Worm (Caenorhabditis elegans) whole organism, young adult: ENCODE data around the gene Y75B8A.13.

Experiments used
- B0019.2 ChIP-seq: fragments of 200-800 bp; sonication (Bioruptor generic); conservative IDR thresholded peaks from 2 replicates; pipeline ENCODE4 v1.3.6; 2022; ENCODE audit warnings: missing genetic modification reagents, missing genetic modification characterization, missing compliant biosample characterization
- C06A6.2 ChIP-seq: fragments of 200-800 bp; sonication (Bioruptor generic); conservative IDR thresholded peaks from 2 replicates; pipeline ENCODE4 v1.3.6; 2022; ENCODE audit warnings: missing genetic modification characterization, missing compliant biosample characterization
- F37B4.10 ChIP-seq: fragments of 200-800 bp; sonication (Bioruptor generic); IDR thresholded peaks from 2 replicates; pipeline ENCODE4 v1.3.6; 2022; ENCODE audit warnings: missing genetic modification characterization, missing compliant biosample characterization
- F39B2.1 ChIP-seq: fragments of 200-800 bp; sonication (Bioruptor generic); IDR thresholded peaks from 2 replicates; pipeline ENCODE4 v1.3.6; 2022; ENCODE audit warnings: missing genetic modification reagents, missing genetic modification characterization, missing compliant biosample characterization
- F49E8.2 ChIP-seq: sonication (generic microtip); optimal IDR thresholded peaks from 3 replicates; lab custom pipeline; 2017; ENCODE audit warnings: missing genetic modification characterization, mild to moderate bottlenecking, missing compliant biosample characterization, antibody characterized with exemption, moderate library complexity; ENCODE audit not compliant: insufficient read depth
- F57C9.4 ChIP-seq: sonication (generic microtip); optimal IDR thresholded peaks from 2 replicates; lab custom pipeline; 2017; ENCODE audit warnings: mild to moderate bottlenecking, missing genetic modification characterization, missing compliant biosample characterization
- K11D2.4 ChIP-seq: fragments of 200-800 bp; sonication (Bioruptor generic); IDR thresholded peaks from 2 replicates; pipeline ENCODE4 v1.3.6; 2022; ENCODE audit warnings: missing genetic modification reagents, missing genetic modification characterization, missing compliant biosample characterization
- T26A5.8 ChIP-seq: sonication (generic microtip); optimal IDR thresholded peaks from 2 replicates; lab custom pipeline; 2016; ENCODE audit warnings: missing genetic modification characterization, missing compliant biosample characterization
- Y53G8AR.9 ChIP-seq: fragments of 200-800 bp; sonication (Bioruptor generic); conservative IDR thresholded peaks from 2 replicates; pipeline ENCODE4 v1.3.6; 2022; ENCODE audit warnings: missing genetic modification reagents, missing genetic modification characterization, missing compliant biosample characterization
- Y67H2A.10 ChIP-seq: fragments of 200-800 bp; sonication (Bioruptor generic); conservative IDR thresholded peaks from 2 replicates; pipeline ENCODE4 v1.3.6; 2022; ENCODE audit warnings: missing genetic modification reagents, missing genetic modification characterization, missing compliant biosample characterization
- Y95B8A.8 ChIP-seq: fragments of 200-800 bp; sonication (Bioruptor generic); IDR thresholded peaks from 2 replicates; pipeline ENCODE4 v1.3.6; 2022; ENCODE audit warnings: missing genetic modification reagents, missing genetic modification characterization, missing compliant biosample characterization
- ama-1 ChIP-seq, 3 experiments: fragments of 150-350 bp in 1 of 3; sonication (generic microtip) in 2 of 3; optimal IDR thresholded peaks; 2 replicates each; lab custom pipeline; 2014 to 2018; ENCODE audit warnings: missing biosample characterization in 2 of 3, missing genetic modification characterization in 2 of 3, missing genetic modification reagents in 2 of 3
- aptf-3 ChIP-seq: fragments of 200-800 bp; sonication (Bioruptor generic); IDR thresholded peaks from 2 replicates; pipeline ENCODE4 v1.3.6; 2022; ENCODE audit warnings: missing genetic modification characterization, missing compliant biosample characterization
- attf-3 ChIP-seq: fragments of 200-800 bp; sonication (Bioruptor generic); conservative IDR thresholded peaks from 2 replicates; pipeline ENCODE4 v1.3.6; 2022; ENCODE audit warnings: missing genetic modification reagents, missing genetic modification characterization, missing compliant biosample characterization
- cebp-2 ChIP-seq: fragments of 200-800 bp; sonication (Bioruptor generic); IDR thresholded peaks from 2 replicates; pipeline ENCODE4 v1.3.6; 2022; ENCODE audit warnings: missing genetic modification characterization, missing compliant biosample characterization
- chd-7 ChIP-seq: sonication (generic microtip); optimal IDR thresholded peaks from 2 replicates; lab custom pipeline; 2016; ENCODE audit warnings: mild to moderate bottlenecking, missing genetic modification characterization, moderate library complexity, missing compliant biosample characterization
- die-1 ChIP-seq: sonication (generic microtip); optimal IDR thresholded peaks from 2 replicates; lab custom pipeline; 2016; ENCODE audit warnings: missing genotype, mild to moderate bottlenecking, missing genetic modification characterization, missing compliant biosample characterization
- dpl-1 ChIP-seq: fragments of 150-350 bp; optimal IDR thresholded peaks from 2 replicates; lab custom pipeline; 2014; ENCODE audit warnings: missing biosample characterization, missing genetic modification reagents, missing genetic modification characterization
- efl-1 ChIP-seq: fragments of 150-350 bp; optimal IDR thresholded peaks from 2 replicates; lab custom pipeline; 2014; ENCODE audit warnings: missing biosample characterization, missing genetic modification reagents, missing genetic modification characterization
- egrh-3 ChIP-seq: fragments of 200-800 bp; sonication (Bioruptor generic); IDR thresholded peaks from 2 replicates; pipeline ENCODE4 v1.3.6; 2022; ENCODE audit warnings: missing genetic modification reagents, missing genetic modification characterization, missing compliant biosample characterization
- gei-17 ChIP-seq: fragments of 200-800 bp; sonication (Bioruptor generic); optimal IDR thresholded peaks from 2 replicates; lab custom pipeline; 2018; ENCODE audit warnings: mild to moderate bottlenecking, missing genetic modification characterization, missing compliant biosample characterization
- let-607 ChIP-seq, 2 experiments: fragments of 200-800 bp in 1 of 2; sonication (Bioruptor generic) in 1 of 2; sonication (generic microtip) in 1 of 2; optimal IDR thresholded peaks; 2 replicates each; lab custom pipeline; 2016 to 2018; ENCODE audit warnings: mild to moderate bottlenecking in 2 of 2, missing compliant biosample characterization in 2 of 2, missing genetic modification characterization in 2 of 2, moderate library complexity in 2 of 2, missing genotype in 1 of 2
- lin-35 ChIP-seq, 3 experiments: fragments of 150-350 bp in 2 of 3; sonication (generic microtip) in 1 of 3; optimal IDR thresholded peaks; 2 replicates each; lab custom pipeline; 2014 to 2018; ENCODE audit warnings: missing biosample characterization in 3 of 3, missing genetic modification characterization in 3 of 3, missing genetic modification reagents in 3 of 3
- lin-54 ChIP-seq: fragments of 200-800 bp; sonication (Bioruptor generic); optimal IDR thresholded peaks from 2 replicates; lab custom pipeline; 2018; ENCODE audit warnings: mild to moderate bottlenecking, missing genetic modification characterization, missing compliant biosample characterization
- lsl-1 ChIP-seq: fragments of 200-800 bp; sonication (Bioruptor generic); optimal IDR thresholded peaks from 2 replicates; lab custom pipeline; 2018; ENCODE audit warnings: mild to moderate bottlenecking, missing genetic modification characterization, moderate library complexity, missing compliant biosample characterization
- madf-8 ChIP-seq: fragments of 200-800 bp; sonication (Bioruptor generic); conservative IDR thresholded peaks from 2 replicates; pipeline ENCODE4 v1.3.6; 2022; ENCODE audit warnings: missing genetic modification reagents, missing genetic modification characterization, missing compliant biosample characterization
- mcd-1 ChIP-seq: fragments of 200-800 bp; sonication (Bioruptor generic); IDR thresholded peaks from 2 replicates; pipeline ENCODE4 v1.3.6; 2022; ENCODE audit warnings: missing genetic modification reagents, missing genetic modification characterization, missing compliant biosample characterization
- mxl-1 ChIP-seq: sonication (generic microtip); optimal IDR thresholded peaks from 2 replicates; lab custom pipeline; 2016; ENCODE audit warnings: missing genetic modification characterization, missing compliant biosample characterization
- nfyb-1 ChIP-seq: fragments of 200-800 bp; sonication (Bioruptor generic); IDR thresholded peaks from 2 replicates; pipeline ENCODE4 v1.3.6; 2022; ENCODE audit warnings: missing genetic modification reagents, missing genetic modification characterization, missing compliant biosample characterization
- nhr-179 ChIP-seq: sonication (generic microtip); optimal IDR thresholded peaks from 2 replicates; lab custom pipeline; 2016; ENCODE audit warnings: mild to moderate bottlenecking, missing genetic modification characterization, missing compliant biosample characterization
- rcor-1 ChIP-seq: fragments of 200-800 bp; sonication (Bioruptor generic); IDR thresholded peaks from 2 replicates; pipeline ENCODE4 v1.3.6; 2022; ENCODE audit warnings: missing genetic modification reagents, missing genetic modification characterization, missing compliant biosample characterization
- repo-1 ChIP-seq: sonication (generic microtip); optimal IDR thresholded peaks from 2 replicates; lab custom pipeline; 2017; ENCODE audit warnings: mild to moderate bottlenecking, missing genetic modification characterization, missing compliant biosample characterization
- snpc-1.3 ChIP-seq: sonication (generic microtip); optimal IDR thresholded peaks from 2 replicates; lab custom pipeline; 2017; ENCODE audit warnings: missing genetic modification characterization, mild to moderate bottlenecking, missing compliant biosample characterization, antibody characterized with exemption, moderate library complexity, missing genotype, missing genetic modification reagents; ENCODE audit not compliant: insufficient read depth
- snpc-4 ChIP-seq, 5 experiments: fragments of 150-350 bp in 1 of 5; sonication (generic microtip) in 4 of 5; optimal IDR thresholded peaks; 2 replicates each; lab custom pipeline; 2014 to 2018; ENCODE audit warnings: missing genetic modification characterization in 5 of 5, missing biosample characterization in 3 of 5, antibody characterized with exemption in 2 of 5, mild to moderate bottlenecking in 2 of 5, missing compliant biosample characterization in 2 of 5, missing genotype in 2 of 5, moderate library complexity in 2 of 5, missing genetic modification reagents in 1 of 5
- somi-1 ChIP-seq: fragments of 200-800 bp; sonication (Bioruptor generic); optimal IDR thresholded peaks from 2 replicates; lab custom pipeline; 2018; ENCODE audit warnings: mild to moderate bottlenecking, missing genetic modification characterization, missing compliant biosample characterization
- ztf-22 ChIP-seq: fragments of 200-800 bp; sonication (Bioruptor generic); optimal IDR thresholded peaks from 2 replicates; lab custom pipeline; 2018; ENCODE audit warnings: mild to moderate bottlenecking, missing genetic modification characterization, moderate library complexity, missing compliant biosample characterization
- ztf-26 ChIP-seq: sonication (generic microtip); optimal IDR thresholded peaks from 2 replicates; lab custom pipeline; 2017; ENCODE audit warnings: missing genetic modification characterization, missing compliant biosample characterization

Y75B8A.13 gene

ce11 chrIII:12231539-12231938, 16.0 kb upstream of the Y75B8A.13 start:
- TF ChIP-seq K11D2.4 (GFP tag; lab: Robert Waterston, UW) = no peak
- peak; percentile 69; the same call in 1 of the 2 replicates for TF ChIP-seq nfyb-1 (GFP tag; lab: Robert Waterston, UW)
- TF ChIP-seq attf-3 (GFP tag; lab: Robert Waterston, UW) = no peak
- TF ChIP-seq madf-8 (GFP tag; lab: Robert Waterston, UW) = no peak
- no peak for TF ChIP-seq nhr-179 (tag; lab: Kevin White, UChicago)
- no peak for TF ChIP-seq aptf-3 (GFP tag; lab: Robert Waterston, UW)

- no peak for TF ChIP-seq die-1
These were observed 14.7 kb upstream of the Y75B8A.13 start for ce11 chrIII:12230195-12230594.

- no peak for TF ChIP-seq dpl-1 (GFP tag; lab: Kevin White, UChicago)
- TF ChIP-seq F57C9.4 (tag; lab: Kevin White, UChicago) = no peak
- no peak for TF ChIP-seq let-607 (tag; optimal IDR thresholded peaks at IDR 0.05; lab: Kevin White, UChicago)
- TF ChIP-seq somi-1 (GFP tag; lab: Kevin White, UChicago) = no peak
- no peak for TF ChIP-seq C06A6.2 (GFP tag; lab: Robert Waterston, UW)
- TF ChIP-seq F37B4.10 (GFP tag; lab: Robert Waterston, UW) = no peak
- TF ChIP-seq F39B2.1 (GFP tag; lab: Robert Waterston, UW) = no peak
- TF ChIP-seq chd-7 (tag; lab: Kevin White, UChicago) = no peak
- no peak for TF ChIP-seq T26A5.8 (tag; lab: Kevin White, UChicago)
- TF ChIP-seq ama-1 (optimal IDR thresholded peaks at IDR 0.05; lab: Kevin White, UChicago) = no peak
- TF ChIP-seq ama-1 (GFP tag; optimal IDR thresholded peaks at IDR 0.05; lab: Kevin White, UChicago) = no peak
- TF ChIP-seq Y95B8A.8 = no peak
- TF ChIP-seq lsl-1 (GFP tag; lab: Kevin White, UChicago) = no peak
- no peak for TF ChIP-seq B0019.2 (GFP tag; lab: Robert Waterston, UW)
- no peak for TF ChIP-seq egrh-3
- TF ChIP-seq ztf-22 (GFP tag; lab: Kevin White, UChicago) = no peak
- no peak for TF ChIP-seq Y67H2A.10 (GFP tag; lab: Robert Waterston, UW)
- TF ChIP-seq repo-1 (tag; lab: Kevin White, UChicago) = no peak
- no peak for TF ChIP-seq cebp-2 (GFP tag; lab: Robert Waterston, UW)
These were observed 12.4 kb upstream of the Y75B8A.13 start for ce11 chrIII:12227935-12228334.

ce11 chrIII:12226089-12226682, 10.7 kb upstream of the Y75B8A.13 start, which contains the start of the genes Y75B8A.18 and Y75B8A.19:
TSS of gene Y75B8A.18 (minus strand) at chrIII:12226230.
TSS of gene Y75B8A.19 (plus strand) at chrIII:12226632.
- no peak for TF ChIP-seq ztf-26 (tag; lab: Kevin White, UChicago)
- peak; percentile 65 for TF ChIP-seq efl-1 (GFP tag; lab: Kevin White, UChicago)
- TF ChIP-seq dpl-1 (GFP tag; lab: Kevin White, UChicago) = peak; percentile 44
- peak; percentile 93 for TF ChIP-seq mcd-1 (GFP tag; lab: Robert Waterston, UW)
- no peak for TF ChIP-seq rcor-1 (GFP tag; lab: Robert Waterston, UW)
- TF ChIP-seq snpc-1.3 = no peak
- peak; percentile 77 for TF ChIP-seq lin-54
- no peak for TF ChIP-seq snpc-4 (GFP tag; optimal IDR thresholded peaks at IDR 0.05; lab: Kevin White, UChicago)
- peak in 1 of 4 experiments; percentile 25 for TF ChIP-seq snpc-4 (tag; optimal IDR thresholded peaks at IDR 0.05; lab: Kevin White, UChicago)
- TF ChIP-seq mxl-1 (tag; lab: Kevin White, UChicago) = no peak
- no peak for TF ChIP-seq somi-1 (GFP tag; lab: Kevin White, UChicago)
- no peak for TF ChIP-seq F49E8.2 (tag; lab: Kevin White, UChicago)
- no peak for TF ChIP-seq gei-17 (GFP tag; lab: Kevin White, UChicago)
- TF ChIP-seq Y53G8AR.9 (GFP tag; lab: Robert Waterston, UW) = no peak
- TF ChIP-seq lin-35 (GFP tag; optimal IDR thresholded peaks at IDR 0.05; lab: Kevin White, UChicago) = peak in 1 of 3 experiments; percentile 84
